Fruit fly (Drosophila melanogaster) whole organism, pupa: ENCODE results near the gene alpha-Man-IIa.

Source experiments
- CG10348 ChIP-seq: fragments of 200-800 bp; sonication (Bioruptor generic); IDR thresholded peaks from 2 replicates; pipeline ENCODE4 v1.3.6; 2022; ENCODE audit warnings: missing biosample characterization, missing genetic modification characterization
- CG12605 ChIP-seq: fragments of 200-800 bp; sonication (Bioruptor generic); IDR thresholded peaks from 2 replicates; pipeline ENCODE4 v1.3.6; 2022; ENCODE audit warnings: missing biosample characterization, missing genetic modification characterization
- CG13204 ChIP-seq: fragments of 200-800 bp; sonication (Bioruptor generic); optimal IDR thresholded peaks from 2 replicates; lab custom pipeline; 2018; ENCODE audit warnings: missing biosample characterization, mild to moderate bottlenecking, missing genetic modification characterization, moderate library complexity
- CG14655 ChIP-seq: fragments of 200-800 bp; sonication (Bioruptor generic); optimal IDR thresholded peaks from 3 replicates; lab custom pipeline; 2017; ENCODE audit warnings: mild to moderate bottlenecking, missing biosample characterization, missing genetic modification reagents, missing genetic modification characterization
- CG15710 ChIP-seq: fragments of 200-800 bp; sonication (Bioruptor generic); optimal IDR thresholded peaks from 2 replicates; lab custom pipeline; 2018; ENCODE audit warnings: missing biosample characterization, mild to moderate bottlenecking, missing genetic modification characterization, moderate library complexity
- CG17806 ChIP-seq: fragments of 200-800 bp; sonication (Bioruptor generic); optimal IDR thresholded peaks from 2 replicates; lab custom pipeline; 2018; ENCODE audit warnings: missing biosample characterization, mild to moderate bottlenecking, missing genetic modification characterization, moderate library complexity
- CG32121 ChIP-seq: fragments of 200-800 bp; sonication (Bioruptor generic); IDR thresholded peaks from 2 replicates; pipeline ENCODE4 v1.3.6; 2022; ENCODE audit warnings: missing biosample characterization, missing genetic modification characterization
- CG34367 ChIP-seq: fragments of 200-800 bp; sonication (Bioruptor generic); optimal IDR thresholded peaks from 2 replicates; lab custom pipeline; 2018; ENCODE audit warnings: missing biosample characterization, mild to moderate bottlenecking, missing genetic modification characterization
- CG4496 ChIP-seq: fragments of 200-800 bp; sonication (Bioruptor generic); IDR thresholded peaks from 3 replicates; pipeline ENCODE4 v1.3.6; 2022; ENCODE audit warnings: missing biosample characterization, missing genetic modification characterization
- CG8159 ChIP-seq: fragments of 200-800 bp; sonication (Bioruptor generic); optimal IDR thresholded peaks from 3 replicates; lab custom pipeline; 2018; ENCODE audit warnings: missing biosample characterization, mild to moderate bottlenecking, missing genetic modification characterization, moderate library complexity
- CG8301 ChIP-seq: fragments of 200-800 bp; sonication (Bioruptor generic); optimal IDR thresholded peaks from 2 replicates; lab custom pipeline; 2018; ENCODE audit warnings: missing biosample characterization, mild to moderate bottlenecking, missing genetic modification characterization
- CG9948 ChIP-seq: fragments of 200-800 bp; sonication (Bioruptor generic); optimal IDR thresholded peaks from 2 replicates; lab custom pipeline; 2018; ENCODE audit warnings: missing biosample characterization, mild to moderate bottlenecking, missing genetic modification characterization, moderate library complexity
- D1 ChIP-seq: fragments of 200-800 bp; sonication (Bioruptor generic); optimal IDR thresholded peaks from 2 replicates; lab custom pipeline; 2018; ENCODE audit warnings: missing biosample characterization, mild to moderate bottlenecking, missing genetic modification characterization, moderate library complexity
- EcR ChIP-seq: fragments of 200-800 bp; sonication (Bioruptor generic); optimal IDR thresholded peaks from 3 replicates; lab custom pipeline; 2019; ENCODE audit warnings: missing biosample characterization, missing genetic modification characterization, mild to moderate bottlenecking, moderate library complexity, missing genetic modification reagents
- Ets98B ChIP-seq: fragments of 200-800 bp; sonication (Bioruptor generic); IDR thresholded peaks from 2 replicates; pipeline ENCODE4 v1.3.6; 2022; ENCODE audit warnings: missing biosample characterization, missing genetic modification characterization
- Pif1A ChIP-seq: fragments of 200-800 bp; sonication (Bioruptor generic); optimal IDR thresholded peaks from 3 replicates; lab custom pipeline; 2016; ENCODE audit warnings: missing biosample characterization, missing genetic modification characterization
- Pif1B ChIP-seq: fragments of 200-800 bp; sonication (Bioruptor generic); optimal IDR thresholded peaks from 3 replicates; lab custom pipeline; 2016; ENCODE audit warnings: missing biosample characterization, missing genetic modification characterization
- Snoo ChIP-seq: fragments of 200-800 bp; sonication (Bioruptor generic); optimal IDR thresholded peaks from 3 replicates; lab custom pipeline; 2017; ENCODE audit warnings: missing biosample characterization, mild to moderate bottlenecking, missing genetic modification characterization, inconsistent platforms
- fd96Ca ChIP-seq: fragments of 200-800 bp; sonication (Bioruptor generic); IDR thresholded peaks from 3 replicates; pipeline ENCODE4 v1.3.6; 2022; ENCODE audit warnings: missing biosample characterization, missing genetic modification characterization
- gl ChIP-seq: fragments of 200-800 bp; sonication (Bioruptor generic); optimal IDR thresholded peaks from 2 replicates; lab custom pipeline; 2018; ENCODE audit warnings: missing biosample characterization, mild to moderate bottlenecking, missing genetic modification characterization
- rn ChIP-seq: fragments of 200-800 bp; sonication (Bioruptor generic); IDR thresholded peaks from 2 replicates; pipeline ENCODE4 v1.3.6; 2022; ENCODE audit warnings: missing biosample characterization, missing genetic modification characterization

The alpha-Man-IIa gene

dm6 chr3R:9427328-9427727 is 15.0 kb downstream of the alpha-Man-IIa start:
- TF ChIP-seq fd96Ca (GFP tag; lab: Robert Waterston, UW), result no peak
- no peak for TF ChIP-seq CG34367 (tag; lab: Kevin White, UChicago)
- no peak for TF ChIP-seq CG4496
- no peak for TF ChIP-seq CG14655 (GFP tag; lab: Kevin White, UChicago)
- TF ChIP-seq Snoo (tag; lab: Kevin White, UChicago), result no peak
- TF ChIP-seq CG8159 (tag; lab: Kevin White, UChicago), result no peak
- no peak for TF ChIP-seq CG15710 (tag; lab: Kevin White, UChicago)
- TF ChIP-seq Ets98B (GFP tag; lab: Robert Waterston, UW), result no peak
- no peak for TF ChIP-seq CG8301 (tag; lab: Kevin White, UChicago)
- TF ChIP-seq CG9948, result no peak
- TF ChIP-seq, all 21 proteins: peak for 0

dm6 chr3R:9428189-9428699 is 15.9 kb downstream of the alpha-Man-IIa start:
- TF ChIP-seq CG13204 (peak; percentile 74), CG34367 (tag; lab: Kevin White, UChicago) (peak; percentile 40), Pif1A (peak; percentile 45), CG8301 (tag; lab: Kevin White, UChicago) (peak; percentile 57), CG15710 (tag; lab: Kevin White, UChicago) (peak; percentile 6), Pif1B (GFP tag; lab: Kevin White, UChicago) (peak; percentile 53), CG12605 (GFP tag; lab: Robert Waterston, UW) (peak; percentile 84), Ets98B (GFP tag; lab: Robert Waterston, UW) (peak; percentile 84), CG32121 (GFP tag; lab: Robert Waterston, UW) (peak; percentile 75), Snoo (tag; lab: Kevin White, UChicago) (peak; percentile 51), D1 (tag; lab: Kevin White, UChicago) (no peak), gl (tag; lab: Kevin White, UChicago) (peak; percentile 82), fd96Ca (GFP tag; lab: Robert Waterston, UW) (peak; percentile 82), rn (GFP tag; lab: Robert Waterston, UW) (no peak), CG17806 (tag; lab: Kevin White, UChicago) (peak; percentile 18), CG10348 (GFP tag; lab: Robert Waterston, UW) (no peak), CG14655 (GFP tag; lab: Kevin White, UChicago) (peak; percentile 59), CG8159 (tag; lab: Kevin White, UChicago) (peak; percentile 38), EcR (GFP tag; lab: Kevin White, UChicago) (no peak), CG4496 (no peak; the same call in 1 of the 3 replicates), CG9948 (no peak)

dm6 chr3R:9428988-9429387 is 16.6 kb downstream of the alpha-Man-IIa start:
- TF ChIP-seq Ets98B (GFP tag; lab: Robert Waterston, UW), result peak; percentile 32; the same call in 1 of the 2 replicates
- no peak for TF ChIP-seq CG10348 (GFP tag; lab: Robert Waterston, UW)
- TF ChIP-seq Snoo (tag; lab: Kevin White, UChicago), result peak; percentile 54
- TF ChIP-seq fd96Ca (GFP tag; lab: Robert Waterston, UW), result peak; percentile 37; the same call in 2 of the 3 replicates
- TF ChIP-seq D1 (tag; lab: Kevin White, UChicago), result no peak
- peak; percentile 6 for TF ChIP-seq Pif1B (GFP tag; lab: Kevin White, UChicago)
- peak; percentile 4 for TF ChIP-seq CG8159 (tag; lab: Kevin White, UChicago)
- peak; percentile 17 for TF ChIP-seq Pif1A
- TF ChIP-seq CG17806 (tag; lab: Kevin White, UChicago), result peak; percentile 4
- TF ChIP-seq CG14655 (GFP tag; lab: Kevin White, UChicago), result peak; percentile 7
- no peak for TF ChIP-seq CG12605 (GFP tag; lab: Robert Waterston, UW)
- TF ChIP-seq CG15710 (tag; lab: Kevin White, UChicago), result peak; percentile 23

- TF ChIP-seq CG12605 (GFP tag; lab: Robert Waterston, UW) (no peak), fd96Ca (GFP tag; lab: Robert Waterston, UW) (no peak), CG15710 (tag; lab: Kevin White, UChicago) (no peak), Snoo (tag; lab: Kevin White, UChicago) (no peak), CG34367 (tag; lab: Kevin White, UChicago) (no peak), EcR (GFP tag; lab: Kevin White, UChicago) (no peak), Pif1A (peak; percentile 52), CG8301 (tag; lab: Kevin White, UChicago) (peak; percentile 65), Pif1B (GFP tag; lab: Kevin White, UChicago) (no peak), D1 (tag; lab: Kevin White, UChicago) (no peak), CG10348 (GFP tag; lab: Robert Waterston, UW) (no peak), CG9948 (peak; percentile 43), Ets98B (GFP tag; lab: Robert Waterston, UW) (peak; percentile 39; the same call in 1 of the 2 replicates), CG13204 (no peak), CG4496 (peak; percentile 48; the same call in 1 of the 3 replicates), CG14655 (GFP tag; lab: Kevin White, UChicago) (peak; percentile 65), gl (tag; lab: Kevin White, UChicago) (no peak), rn (GFP tag; lab: Robert Waterston, UW) (no peak), CG8159 (tag; lab: Kevin White, UChicago) (no peak), CG17806 (tag; lab: Kevin White, UChicago) (peak; percentile 31), CG32121 (GFP tag; lab: Robert Waterston, UW) (peak; percentile 51; the same call in 1 of the 2 replicates)
Measured at dm6 chr3R:9430344-9431253, 18.3 kb downstream of the alpha-Man-IIa start.
